Fruit fly (Drosophila melanogaster) whole organism, prepupa: ENCODE measurements around the gene dUTPase.

Experiments
- Blimp-1 ChIP-seq: fragments of 200-800 bp; sonication (Bioruptor generic); optimal IDR thresholded peaks from 3 replicates; lab custom pipeline; 2017; ENCODE audit warnings: missing biosample characterization, missing genetic modification characterization, mild to moderate bottlenecking, moderate library complexity, missing genetic modification reagents
- CG10631 ChIP-seq: fragments of 200-800 bp; sonication (Bioruptor generic); optimal IDR thresholded peaks from 2 replicates; lab custom pipeline; 2016; ENCODE audit warnings: missing biosample characterization, missing genetic modification characterization
- CG11294 ChIP-seq: fragments of 200-800 bp; sonication (Bioruptor generic); IDR thresholded peaks from 2 replicates; pipeline ENCODE4 v1.3.6; 2022; ENCODE audit warnings: missing biosample characterization, missing genetic modification characterization
- CG11762 ChIP-seq: fragments of 200-800 bp; sonication (Bioruptor generic); optimal IDR thresholded peaks from 3 replicates; lab custom pipeline; 2016; ENCODE audit warnings: missing biosample characterization, missing genetic modification characterization; ENCODE audit not compliant: insufficient read depth
- CG15336 ChIP-seq: fragments of 200-800 bp; sonication (Bioruptor generic); IDR thresholded peaks from 2 replicates; pipeline ENCODE4 v1.3.6; 2022; ENCODE audit warnings: missing biosample characterization, missing genetic modification characterization
- CG16779 ChIP-seq: fragments of 200-800 bp; sonication (Bioruptor generic); optimal IDR thresholded peaks from 3 replicates; lab custom pipeline; 2017; ENCODE audit warnings: missing biosample characterization, mild to moderate bottlenecking, missing genetic modification characterization
- CG31627 ChIP-seq: fragments of 200-800 bp; sonication (Bioruptor generic); optimal IDR thresholded peaks from 3 replicates; lab custom pipeline; 2016; ENCODE audit warnings: missing biosample characterization, missing genetic modification characterization
- CG32006 ChIP-seq: fragments of 200-800 bp; sonication (Bioruptor generic); optimal IDR thresholded peaks from 3 replicates; lab custom pipeline; 2017; ENCODE audit warnings: missing biosample characterization, mild to moderate bottlenecking, missing genetic modification characterization
- CG34406 ChIP-seq: fragments of 200-800 bp; sonication (Bioruptor generic); optimal IDR thresholded peaks from 3 replicates; lab custom pipeline; 2016; ENCODE audit warnings: missing biosample characterization, missing genetic modification characterization
- CG4318 ChIP-seq: fragments of 200-800 bp; sonication (Bioruptor generic); optimal IDR thresholded peaks from 3 replicates; lab custom pipeline; 2017; ENCODE audit warnings: missing biosample characterization, mild to moderate bottlenecking, missing genetic modification characterization
- CG6163 ChIP-seq: fragments of 200-800 bp; sonication (Bioruptor generic); IDR thresholded peaks from 3 replicates; pipeline ENCODE4 v1.3.6; 2022; ENCODE audit warnings: missing biosample characterization, missing genetic modification characterization
- CG6276 ChIP-seq: fragments of 200-800 bp; sonication (Bioruptor generic); optimal IDR thresholded peaks from 2 replicates; lab custom pipeline; 2017; ENCODE audit warnings: missing biosample characterization, mild to moderate bottlenecking, missing genetic modification characterization
- CG6808 ChIP-seq: fragments of 200-800 bp; sonication (Bioruptor generic); optimal IDR thresholded peaks from 3 replicates; lab custom pipeline; 2017; ENCODE audit warnings: missing biosample characterization, missing genetic modification characterization, mild to moderate bottlenecking, moderate library complexity, missing genetic modification reagents
- CG6854 ChIP-seq: fragments of 200-800 bp; sonication (Bioruptor generic); optimal IDR thresholded peaks from 2 replicates; lab custom pipeline; 2017; ENCODE audit warnings: missing biosample characterization, mild to moderate bottlenecking, missing genetic modification characterization
- CG8119 ChIP-seq: fragments of 200-800 bp; sonication (Bioruptor generic); IDR thresholded peaks from 3 replicates; pipeline ENCODE4 v1.3.6; 2022; ENCODE audit warnings: missing biosample characterization, missing genetic modification characterization
- CG8319 ChIP-seq: fragments of 200-800 bp; sonication (Bioruptor generic); optimal IDR thresholded peaks from 3 replicates; lab custom pipeline; 2016; ENCODE audit warnings: missing biosample characterization, missing genetic modification characterization
- CG8632 ChIP-seq: fragments of 200-800 bp; sonication (Bioruptor generic); optimal IDR thresholded peaks from 3 replicates; lab custom pipeline; 2016; ENCODE audit warnings: missing biosample characterization, missing genetic modification characterization
- CG9139 ChIP-seq: fragments of 200-800 bp; sonication (Bioruptor generic); optimal IDR thresholded peaks from 3 replicates; lab custom pipeline; 2017; ENCODE audit warnings: missing biosample characterization, mild to moderate bottlenecking, missing genetic modification characterization
- Eip78C ChIP-seq: fragments of 200-800 bp; sonication (Bioruptor generic); peaks from one replicate; lab custom pipeline; 2016; ENCODE audit warnings: missing biosample characterization, missing genetic modification characterization
- Ets96B ChIP-seq: fragments of 200-800 bp; optimal IDR thresholded peaks from 2 replicates; lab custom pipeline; 2019; ENCODE audit warnings: missing biosample characterization, mild to moderate bottlenecking, missing genetic modification characterization, moderate library complexity
- Gug ChIP-seq: fragments of 200-800 bp; sonication (Bioruptor generic); IDR thresholded peaks from 2 replicates; pipeline ENCODE4 v1.3.6; 2022; ENCODE audit warnings: missing biosample characterization, missing genetic modification characterization
- Hr38 ChIP-seq: sonication (Bioruptor generic); optimal IDR thresholded peaks from 2 replicates; lab custom pipeline; 2016; ENCODE audit warnings: missing biosample characterization, missing genetic modification characterization
- Hr39 ChIP-seq: fragments of 200-800 bp; sonication (Bioruptor generic); optimal IDR thresholded peaks from 2 replicates; lab custom pipeline; 2016; ENCODE audit warnings: missing biosample characterization, missing genetic modification characterization
- Hr4 ChIP-seq: fragments of 200-800 bp; sonication (Bioruptor generic); optimal IDR thresholded peaks from 3 replicates; lab custom pipeline; 2016; ENCODE audit warnings: missing biosample characterization, missing genetic modification characterization
- Lpt ChIP-seq: fragments of 200-800 bp; sonication (Bioruptor generic); optimal IDR thresholded peaks from 3 replicates; lab custom pipeline; 2016; ENCODE audit warnings: missing biosample characterization, missing genetic modification characterization
- Met ChIP-seq: fragments of 200-800 bp; sonication (Bioruptor generic); optimal IDR thresholded peaks from 3 replicates; lab custom pipeline; 2016; ENCODE audit warnings: missing biosample characterization, missing genetic modification characterization
- OdsH ChIP-seq: fragments of 200-800 bp; sonication (Bioruptor generic); optimal IDR thresholded peaks from 3 replicates; lab custom pipeline; 2016; ENCODE audit warnings: missing biosample characterization, missing genetic modification characterization
- Sox102F ChIP-seq: fragments of 200-800 bp; sonication (Bioruptor generic); optimal IDR thresholded peaks from 2 replicates; lab custom pipeline; 2016; ENCODE audit warnings: missing biosample characterization, mild to moderate bottlenecking, missing genetic modification characterization
- Sox14 ChIP-seq: fragments of 200-800 bp; sonication (Bioruptor generic); optimal IDR thresholded peaks from 3 replicates; lab custom pipeline; 2016; ENCODE audit warnings: missing biosample characterization, missing genetic modification characterization
- Sox15 ChIP-seq: fragments of 200-800 bp; sonication (Bioruptor generic); optimal IDR thresholded peaks from 3 replicates; lab custom pipeline; 2016; ENCODE audit warnings: missing biosample characterization, missing genetic modification characterization
- achi ChIP-seq: fragments of 200-800 bp; sonication (Bioruptor generic); optimal IDR thresholded peaks from 3 replicates; lab custom pipeline; 2016; ENCODE audit warnings: missing biosample characterization, missing genetic modification characterization
- dac ChIP-seq: fragments of 200-800 bp; sonication (Bioruptor generic); optimal IDR thresholded peaks from 2 replicates; lab custom pipeline; 2017; ENCODE audit warnings: missing biosample characterization, mild to moderate bottlenecking, missing genetic modification characterization
- dsx ChIP-seq: fragments of 200-800 bp; optimal IDR thresholded peaks from 3 replicates; lab custom pipeline; 2019; ENCODE audit warnings: missing biosample characterization, mild to moderate bottlenecking, missing genetic modification characterization, moderate library complexity; ENCODE audit not compliant: poor library complexity, severe bottlenecking
- eg ChIP-seq: fragments of 200-800 bp; sonication (Bioruptor generic); IDR thresholded peaks from 3 replicates; pipeline ENCODE4 v1.3.6; 2022; ENCODE audit warnings: missing biosample characterization, missing genetic modification characterization
- esn ChIP-seq: fragments of 200-800 bp; sonication (Bioruptor generic); optimal IDR thresholded peaks from 2 replicates; lab custom pipeline; 2016; ENCODE audit warnings: missing biosample characterization, mild to moderate bottlenecking, missing genetic modification characterization, moderate library complexity
- fd85E ChIP-seq: fragments of 200-800 bp; sonication (Bioruptor generic); optimal IDR thresholded peaks from 3 replicates; lab custom pipeline; 2016; ENCODE audit warnings: missing biosample characterization, missing genetic modification characterization
- lz ChIP-seq: fragments of 200-800 bp; sonication (Bioruptor generic); optimal IDR thresholded peaks from 3 replicates; lab custom pipeline; 2016; ENCODE audit warnings: missing biosample characterization, missing genetic modification characterization
- net ChIP-seq: fragments of 200-800 bp; sonication (Bioruptor generic); optimal IDR thresholded peaks from 3 replicates; lab custom pipeline; 2016; ENCODE audit warnings: missing biosample characterization, missing genetic modification characterization
- salr ChIP-seq, 2 experiments: fragments of 200-800 bp; sonication (Bioruptor generic); optimal IDR thresholded peaks; 3 replicates each; lab custom pipeline; 2016 to 2018; ENCODE audit warnings: missing biosample characterization in 2 of 2, missing genetic modification characterization in 2 of 2, mild to moderate bottlenecking in 1 of 2
- ss ChIP-seq, 2 experiments: fragments of 200-800 bp; sonication (Bioruptor generic); optimal IDR thresholded peaks; 2 replicates in 1 of 2; 3 replicates in 1 of 2; lab custom pipeline; 2017 to 2018; ENCODE audit warnings: mild to moderate bottlenecking in 2 of 2, missing biosample characterization in 2 of 2, missing genetic modification characterization in 2 of 2, moderate library complexity in 1 of 2
- svp ChIP-seq: fragments of 200-800 bp; sonication (Bioruptor generic); peaks from one replicate; lab custom pipeline; 2016; ENCODE audit warnings: missing biosample characterization, missing genetic modification characterization

Gene dUTPase

dm6 chr2L:11032285-11032970 lies 21.3 kb downstream of the dUTPase start:
- TF ChIP-seq Hr4 (GFP tag; lab: Kevin White, UChicago) = peak; percentile 7
- no peak for TF ChIP-seq CG31627 (GFP tag; lab: Kevin White, UChicago)
- TF ChIP-seq esn (GFP tag; lab: Kevin White, UChicago) = no peak
- TF ChIP-seq svp = no peak
- peak; percentile 38 for TF ChIP-seq CG6808
- TF ChIP-seq Lpt (GFP tag; lab: Kevin White, UChicago) = peak; percentile 30
- peak; percentile 73 for TF ChIP-seq CG15336 (GFP tag; lab: Robert Waterston, UW)
- TF ChIP-seq CG8119 (GFP tag; lab: Robert Waterston, UW) = peak; percentile 70
- TF ChIP-seq achi (GFP tag; lab: Kevin White, UChicago) = peak; percentile 13
- peak; percentile 32 to 75 for TF ChIP-seq ss (GFP tag; optimal IDR thresholded peaks at IDR 0.05; lab: Kevin White, UChicago)
- peak; percentile 69 for TF ChIP-seq Eip78C (GFP tag; lab: Kevin White, UChicago)
- no peak for TF ChIP-seq fd85E
- no peak for TF ChIP-seq Sox15 (GFP tag; lab: Kevin White, UChicago)
- TF ChIP-seq dac = peak; percentile 5
- peak in 1 of 2 experiments; percentile 41 for TF ChIP-seq salr (GFP tag; optimal IDR thresholded peaks at IDR 0.05; lab: Kevin White, UChicago)
- TF ChIP-seq CG6276 (GFP tag; lab: Kevin White, UChicago) = peak; percentile 87
- peak; percentile 79 for TF ChIP-seq eg
- no peak for TF ChIP-seq Sox102F (GFP tag; lab: Kevin White, UChicago)
- TF ChIP-seq CG9139 (GFP tag; lab: Kevin White, UChicago) = peak; percentile 24
- peak; percentile 43 for TF ChIP-seq CG10631 (GFP tag; lab: Kevin White, UChicago)
- TF ChIP-seq Ets96B (tag; lab: Kevin White, UChicago) = no peak
- TF ChIP-seq CG16779 (tag; lab: Kevin White, UChicago) = peak; percentile 35
- peak; percentile 39; the same call in 1 of the 2 replicates for TF ChIP-seq Gug (GFP tag; lab: Robert Waterston, UW)
- TF ChIP-seq dsx (GFP tag; lab: Kevin White, UChicago) = peak; percentile 51
- peak; percentile 32 for TF ChIP-seq OdsH (GFP tag; lab: Kevin White, UChicago)
- peak; percentile 60 for TF ChIP-seq CG32006 (GFP tag; lab: Kevin White, UChicago)
- no peak for TF ChIP-seq CG8632 (GFP tag; lab: Kevin White, UChicago)

- TF ChIP-seq salr (GFP tag; optimal IDR thresholded peaks at IDR 0.05; lab: Kevin White, UChicago) = no peak
- no peak for TF ChIP-seq CG4318 (GFP tag; lab: Kevin White, UChicago)
- TF ChIP-seq, all 60 proteins: peak for 0
These were observed 23.4 kb downstream of the dUTPase start, which contains the start of gene CG18666 for dm6 chr2L:11034495-11034894. CG18666 (plus strand) TSS chr2L:11034795.

dm6 chr2L:11037583-11038517 lies 26.7 kb downstream of the dUTPase start:
- TF ChIP-seq CG8319 (GFP tag; lab: Kevin White, UChicago) = no peak
- peak; percentile 28 for TF ChIP-seq OdsH (GFP tag; lab: Kevin White, UChicago)
- peak; percentile 30 for TF ChIP-seq esn (GFP tag; lab: Kevin White, UChicago)
- no peak for TF ChIP-seq CG16779 (tag; lab: Kevin White, UChicago)
- no peak for TF ChIP-seq CG6808
- no peak for TF ChIP-seq dsx (GFP tag; lab: Kevin White, UChicago)
- TF ChIP-seq CG6163 (GFP tag; lab: Robert Waterston, UW) = no peak
- peak; percentile 33 for TF ChIP-seq CG32006 (GFP tag; lab: Kevin White, UChicago)
- peak; percentile 18 for TF ChIP-seq Sox14 (GFP tag; lab: Kevin White, UChicago)
- TF ChIP-seq CG34406 (GFP tag; lab: Kevin White, UChicago) = peak; percentile 12
- peak; percentile 35 for TF ChIP-seq CG31627 (GFP tag; lab: Kevin White, UChicago)
- TF ChIP-seq Met (GFP tag; lab: Kevin White, UChicago) = peak; percentile 28
- peak; percentile 76 for TF ChIP-seq Eip78C (GFP tag; lab: Kevin White, UChicago)
- no peak for TF ChIP-seq Hr39
- TF ChIP-seq CG6854 (GFP tag; lab: Kevin White, UChicago) = no peak
- no peak for TF ChIP-seq CG4318 (GFP tag; lab: Kevin White, UChicago)
- TF ChIP-seq CG11294 (GFP tag; lab: Robert Waterston, UW) = no peak
- TF ChIP-seq CG8119 (GFP tag; lab: Robert Waterston, UW) = no peak
- TF ChIP-seq Blimp-1 (GFP tag; lab: Kevin White, UChicago) = no peak
- peak in 1 of 2 experiments; percentile 18 for TF ChIP-seq salr (GFP tag; optimal IDR thresholded peaks at IDR 0.05; lab: Kevin White, UChicago)
- 0 out of 2 replicates have a peak, but pooled peaks have one; percentile 34 for TF ChIP-seq CG15336 (GFP tag; lab: Robert Waterston, UW)
- TF ChIP-seq lz (GFP tag; lab: Kevin White, UChicago) = no peak
- TF ChIP-seq Hr38 = no peak
- TF ChIP-seq CG11762 (GFP tag; lab: Kevin White, UChicago) = no peak
- peak; percentile 26 for TF ChIP-seq Hr4 (GFP tag; lab: Kevin White, UChicago)
- TF ChIP-seq achi (GFP tag; lab: Kevin White, UChicago) = peak; percentile 33
- TF ChIP-seq CG6276 (GFP tag; lab: Kevin White, UChicago) = no peak
- peak; percentile 22 for TF ChIP-seq net (GFP tag; lab: Kevin White, UChicago)
